Worm (Caenorhabditis elegans) whole organism, mixed stage, embryonic: ENCODE measurements around the gene copz-1.

ENCODE experiments used
- blmp-1 ChIP-seq: fragments of 150-350 bp; optimal IDR thresholded peaks from 2 replicates; lab custom pipeline; 2014; ENCODE audit warnings: missing biosample characterization, missing genetic modification characterization
- ceh-83 ChIP-seq: fragments of 200-800 bp; sonication (Bioruptor generic); optimal IDR thresholded peaks from 2 replicates; lab custom pipeline; 2018; ENCODE audit warnings: mild to moderate bottlenecking, missing genetic modification characterization, missing compliant biosample characterization
- elt-3 ChIP-seq: fragments of 150-350 bp; optimal IDR thresholded peaks from 2 replicates; lab custom pipeline; 2014; ENCODE audit warnings: missing biosample characterization, missing genetic modification characterization
- flh-1 ChIP-seq: fragments of 200-800 bp; sonication (Bioruptor generic); optimal IDR thresholded peaks from 2 replicates; lab custom pipeline; 2018; ENCODE audit warnings: mild to moderate bottlenecking, missing genetic modification characterization, moderate library complexity, missing compliant biosample characterization
- ham-2 ChIP-seq: fragments of 200-800 bp; sonication (Bioruptor generic); optimal IDR thresholded peaks from 2 replicates; lab custom pipeline; 2018; ENCODE audit warnings: mild to moderate bottlenecking, missing genetic modification characterization, missing compliant biosample characterization
- nhr-237 ChIP-seq: fragments of 150-350 bp; optimal IDR thresholded peaks from 2 replicates; lab custom pipeline; 2014; ENCODE audit warnings: missing biosample characterization, missing genetic modification characterization
- nhr-28 ChIP-seq: fragments of 150-350 bp; optimal IDR thresholded peaks from 2 replicates; lab custom pipeline; 2014; ENCODE audit warnings: missing biosample characterization, missing genetic modification characterization
- sptf-1 ChIP-seq: sonication (generic microtip); optimal IDR thresholded peaks from 2 replicates; lab custom pipeline; 2017; ENCODE audit warnings: mild to moderate bottlenecking, missing genetic modification characterization, moderate library complexity, missing compliant biosample characterization
- unc-62 ChIP-seq: fragments of 150-350 bp; optimal IDR thresholded peaks from 2 replicates; lab custom pipeline; 2014; ENCODE audit warnings: missing biosample characterization, missing genetic modification reagents, missing genetic modification characterization
- zip-8 ChIP-seq: fragments of 150-350 bp; optimal IDR thresholded peaks from 2 replicates; lab custom pipeline; 2014; ENCODE audit warnings: missing biosample characterization, missing genetic modification characterization

- TF ChIP-seq flh-1 (GFP tag; lab: Kevin White, UChicago) (no peak), elt-3 (tag; lab: Kevin White, UChicago) (no peak), ceh-83 (GFP tag; lab: Kevin White, UChicago) (no peak), ham-2 (GFP tag; lab: Kevin White, UChicago) (no peak), nhr-237 (tag; lab: Kevin White, UChicago) (no peak), blmp-1 (tag; lab: Kevin White, UChicago) (no peak), nhr-28 (no peak), unc-62 (GFP tag; lab: Kevin White, UChicago) (no peak), zip-8 (tag; lab: Kevin White, UChicago) (no peak), sptf-1 (tag; lab: Kevin White, UChicago) (no peak)
These were observed 11.7 kb downstream of the copz-1 start, which contains the start of gene egg-3 for ce11 chrII:10884396-10884795.
